Worm (Caenorhabditis elegans) whole organism, midembryonic: ENCODE data around the gene C25E10.16.

ENCODE experiments used
- flt-1 ChIP-seq: fragments of 200-800 bp; sonication (Bioruptor generic); IDR thresholded peaks from 2 replicates; pipeline ENCODE4 v1.3.6; 2022; ENCODE audit warnings: missing genetic modification characterization, missing compliant biosample characterization
- klf-2 ChIP-seq: fragments of 200-800 bp; sonication (Bioruptor generic); conservative IDR thresholded peaks from 2 replicates; pipeline ENCODE4 v1.3.6; 2022; ENCODE audit warnings: missing genetic modification reagents, missing genetic modification characterization, missing compliant biosample characterization
- ref-1 ChIP-seq: fragments of 200-800 bp; sonication (Bioruptor generic); conservative IDR thresholded peaks from 2 replicates; pipeline ENCODE4 v1.3.6; 2022; ENCODE audit warnings: missing genetic modification reagents, missing genetic modification characterization, missing compliant biosample characterization
- ztf-29 ChIP-seq: fragments of 200-800 bp; sonication (Bioruptor generic); IDR thresholded peaks from 2 replicates; pipeline ENCODE4 v1.3.6; 2022; ENCODE audit warnings: missing genetic modification reagents, missing genetic modification characterization, missing compliant biosample characterization

ce11 chrV:9054771-9055170, 4.6 kb downstream of the C25E10.16 start, which contains the start of gene swm-1:
- no peak for TF ChIP-seq ref-1 (GFP tag; lab: Robert Waterston, UW)
- no peak for TF ChIP-seq flt-1
- TF ChIP-seq klf-2: no peak
- TF ChIP-seq ztf-29 (GFP tag; lab: Robert Waterston, UW): no peak
